Fruit fly (Drosophila melanogaster) S2 (cell line): Measurements from ENCODE around the gene CG8369.

ENCODE experiments used
- CG8478 ChIP-seq: fragments of >200 bp; optimal IDR thresholded peaks from 2 replicates; lab custom pipeline; 2018
- CTCF ChIP-seq, 2 experiments: fragments of >200 bp; optimal IDR thresholded peaks; 2 replicates each; lab custom pipeline; 2018

CG8369 gene

DNA sequence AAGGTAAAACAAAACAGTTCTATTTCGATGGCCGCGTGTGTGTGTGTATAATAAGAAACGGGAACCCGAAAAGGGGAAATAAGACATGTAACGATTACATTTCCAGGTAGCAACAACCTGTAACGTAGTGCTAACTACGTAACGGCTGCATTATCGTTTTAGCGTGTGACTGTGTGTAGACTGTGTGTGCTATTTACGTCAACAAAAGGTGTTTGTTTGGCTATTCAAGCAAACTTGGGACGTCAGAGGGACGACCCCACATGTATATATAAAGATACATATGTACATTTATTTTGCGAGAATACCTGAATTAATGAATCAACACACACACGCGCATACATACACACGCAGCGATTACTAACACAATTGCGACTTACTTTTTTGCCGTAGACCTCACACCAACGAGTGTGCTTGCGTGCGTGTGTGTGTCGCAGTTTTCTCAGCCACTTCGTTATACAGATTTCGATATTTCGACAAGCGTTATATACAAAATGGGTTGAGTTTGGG, 2.2 kb upstream of the CG8369 start:
- no peak for TF ChIP-seq CG8478 (lab: Kevin White, UChicago)
- TF ChIP-seq CTCF (optimal IDR thresholded peaks at IDR 0.05; lab: Kevin White, UChicago): no peak

DNA sequence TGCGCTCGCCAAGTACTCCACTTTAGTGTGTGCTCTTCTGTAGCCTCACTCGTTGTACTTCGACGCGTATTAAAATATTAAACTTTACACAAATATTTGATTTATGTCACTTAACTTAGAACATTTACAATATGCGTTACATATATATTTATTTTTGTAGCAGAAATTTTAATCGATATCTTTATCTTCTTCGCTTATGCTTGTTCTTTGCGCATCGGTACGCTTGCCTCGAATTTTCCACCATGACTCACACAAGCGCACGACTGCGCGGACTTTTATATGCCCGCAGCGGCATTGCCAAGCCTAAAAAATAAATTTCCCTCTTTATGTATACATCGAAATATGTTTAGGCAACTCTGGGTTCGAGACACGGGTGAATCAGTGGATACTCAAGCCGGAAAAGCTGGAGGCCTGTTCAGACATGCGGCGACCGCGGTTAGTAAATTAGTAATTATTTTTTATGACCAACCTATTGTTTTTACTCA, 1.3 kb upstream of the CG8369 start, which contains the start of gene aqz:
aqz (minus strand) TSS at position 255 of the 485 bp plus-strand sequence.
- TF ChIP-seq CG8478 (lab: Kevin White, UChicago) (no peak), CTCF (optimal IDR thresholded peaks at IDR 0.05; lab: Kevin White, UChicago) (peak; percentile 51 to 64)

DNA sequence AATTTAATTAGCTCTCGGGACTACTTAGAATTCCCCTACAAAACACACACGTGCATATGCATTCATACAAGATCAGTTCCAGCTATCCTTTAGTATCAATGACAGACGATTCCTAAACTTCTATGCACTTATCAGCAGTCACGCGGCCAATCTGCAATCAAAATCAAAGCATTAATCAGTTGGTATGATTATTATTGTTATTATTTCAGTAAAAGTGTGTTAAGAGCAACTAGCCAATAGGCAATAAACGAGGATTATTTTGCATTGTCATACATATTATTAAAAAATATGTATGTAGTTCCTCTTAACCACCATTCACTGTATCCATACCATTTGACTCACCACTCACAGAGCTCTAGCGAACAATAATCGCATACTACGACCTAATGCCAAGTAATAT, 1.1 kb downstream of the CG8369 start:
- TF ChIP-seq CG8478 (lab: Kevin White, UChicago) (no peak), CTCF (optimal IDR thresholded peaks at IDR 0.05; lab: Kevin White, UChicago) (no peak)

DNA sequence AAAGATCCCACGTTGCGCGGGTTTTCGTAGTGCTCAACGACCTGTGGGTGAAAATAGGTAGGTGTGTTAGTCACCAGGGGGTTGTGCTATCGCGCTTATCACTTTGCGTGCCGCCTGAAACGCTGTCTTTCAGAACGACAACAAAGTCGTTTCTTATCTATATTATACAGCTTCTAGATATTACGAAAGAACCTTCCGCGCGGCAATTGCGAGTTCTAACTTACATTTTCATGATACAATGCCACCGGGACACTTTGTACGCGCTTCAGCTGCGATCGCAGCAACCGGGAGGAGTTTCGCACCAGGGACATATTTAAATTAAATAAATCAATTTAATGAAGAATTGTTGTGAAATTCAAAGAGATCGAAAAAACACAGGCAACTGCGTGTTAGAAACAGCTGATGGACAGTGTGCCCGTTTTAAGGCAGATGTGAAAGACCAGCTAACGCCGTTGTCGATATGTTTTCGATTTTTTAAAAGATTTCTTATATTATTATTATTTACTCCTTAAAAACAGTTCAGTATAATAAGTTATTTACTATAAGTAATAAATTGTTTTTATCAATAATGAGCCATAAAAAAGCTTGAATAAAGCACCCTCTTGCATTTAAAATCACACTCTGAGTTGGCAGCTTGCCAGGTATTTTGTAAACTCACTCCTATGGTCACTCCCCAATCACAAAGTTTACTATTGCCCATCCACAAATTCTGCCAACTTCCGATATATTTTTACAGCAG, 2.1 kb downstream of the CG8369 start, which contains the start of the genes IscU and CG8379:
IscU (minus strand) TSS at position 417 of the 739 bp plus-strand sequence.
CG8379 (plus strand) TSS at position 651 of the 739 bp plus-strand sequence.
- TF ChIP-seq CTCF (optimal IDR thresholded peaks at IDR 0.05; lab: Kevin White, UChicago) (no peak), CG8478 (lab: Kevin White, UChicago) (no peak)

DNA sequence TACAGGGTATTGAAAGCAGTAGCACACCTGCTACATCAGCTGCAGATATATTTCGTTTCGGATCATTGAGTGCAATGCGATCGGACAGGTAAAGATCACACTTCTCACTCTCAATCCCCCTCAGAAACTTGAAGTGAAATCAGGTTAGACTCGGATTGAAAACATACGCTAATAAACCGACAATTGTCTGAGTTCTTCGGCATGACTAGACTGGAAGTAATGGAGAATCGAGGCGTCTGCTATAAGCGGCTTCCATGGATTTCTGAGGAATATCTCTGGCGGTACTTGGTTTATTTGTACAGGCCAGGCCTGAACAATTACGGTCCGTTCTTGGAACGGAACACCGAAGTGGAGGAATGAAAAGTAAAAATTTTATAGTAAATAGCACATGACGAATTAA, 19.2 kb downstream of the CG8369 start:
- no peak for TF ChIP-seq CG8478 (lab: Kevin White, UChicago)
- no peak for TF ChIP-seq CTCF (optimal IDR thresholded peaks at IDR 0.05; lab: Kevin White, UChicago)

DNA sequence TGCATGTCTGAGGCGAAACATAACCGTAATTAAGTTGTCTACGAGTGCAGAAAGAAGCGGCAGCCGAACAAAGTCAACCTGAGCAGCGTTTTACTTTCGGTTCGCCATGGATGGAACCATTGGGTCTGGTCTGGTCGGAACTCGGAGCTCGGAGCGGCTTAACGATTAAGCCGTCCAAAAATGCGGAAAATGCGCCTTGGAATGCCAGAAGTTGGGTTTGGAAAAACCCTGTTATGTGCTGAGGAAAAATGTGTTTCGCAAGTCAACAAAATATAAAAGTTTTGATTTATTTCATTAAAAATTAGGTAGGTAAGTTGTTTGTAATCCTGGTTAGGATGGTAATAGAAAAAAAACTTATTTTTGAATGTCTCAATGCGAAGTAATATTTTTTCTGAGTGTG, 19.7 kb downstream of the CG8369 start:
- no peak for TF ChIP-seq CG8478 (lab: Kevin White, UChicago)
- no peak for TF ChIP-seq CTCF (optimal IDR thresholded peaks at IDR 0.05; lab: Kevin White, UChicago)

DNA sequence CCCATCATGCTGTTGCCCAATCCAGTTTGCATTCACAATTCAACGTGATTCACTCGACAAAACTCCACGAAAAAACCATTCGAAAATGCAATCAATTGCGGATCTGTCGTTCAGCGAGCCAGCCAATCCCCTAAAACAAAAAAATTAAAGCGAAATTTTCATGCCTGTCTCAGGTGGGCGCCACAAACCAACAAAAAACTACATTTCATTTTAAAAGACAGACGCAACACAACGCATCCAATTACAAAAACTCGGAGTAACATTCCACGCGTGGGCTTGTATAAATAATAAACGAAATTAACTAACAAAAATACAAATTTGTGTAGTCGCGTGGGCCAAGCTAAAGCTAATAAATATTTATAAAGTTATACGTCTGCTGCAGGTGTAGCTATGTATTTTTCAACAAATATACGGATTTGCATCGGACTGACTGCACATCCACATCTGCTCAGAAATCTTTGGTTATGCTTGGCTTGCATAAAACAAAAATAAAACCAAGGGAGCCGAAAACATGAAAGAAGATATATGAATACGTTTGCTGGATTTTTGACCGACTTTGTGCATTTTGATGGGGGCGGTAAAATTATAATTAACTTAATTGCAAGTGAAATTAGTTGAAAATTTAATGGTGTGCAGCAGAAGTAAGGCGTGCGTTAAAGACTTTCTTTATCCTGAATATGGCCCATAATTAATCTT, 22.3 kb downstream of the CG8369 start:
- TF ChIP-seq CG8478 (lab: Kevin White, UChicago): no peak
- no peak for TF ChIP-seq CTCF (optimal IDR thresholded peaks at IDR 0.05; lab: Kevin White, UChicago)

DNA sequence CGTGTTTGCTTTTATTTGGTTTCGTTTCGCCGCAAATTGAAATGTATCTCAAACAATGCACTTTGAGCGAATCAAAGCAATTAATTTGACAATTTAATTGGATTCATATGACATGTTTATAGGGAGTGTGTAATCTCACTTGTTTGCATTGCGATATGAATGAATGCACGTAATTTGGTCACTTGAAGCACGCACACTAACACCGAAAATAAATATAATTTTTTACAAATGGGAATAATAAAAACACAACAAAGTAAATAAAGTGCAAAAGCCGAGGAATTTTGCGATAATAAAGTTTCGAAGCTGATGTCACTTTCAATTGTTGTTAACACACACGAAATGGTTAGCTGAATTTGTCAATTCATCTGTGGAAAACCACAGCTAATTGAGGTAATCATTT, 23.1 kb downstream of the CG8369 start:
- TF ChIP-seq CG8478 (lab: Kevin White, UChicago) (no peak), CTCF (optimal IDR thresholded peaks at IDR 0.05; lab: Kevin White, UChicago) (no peak)

DNA sequence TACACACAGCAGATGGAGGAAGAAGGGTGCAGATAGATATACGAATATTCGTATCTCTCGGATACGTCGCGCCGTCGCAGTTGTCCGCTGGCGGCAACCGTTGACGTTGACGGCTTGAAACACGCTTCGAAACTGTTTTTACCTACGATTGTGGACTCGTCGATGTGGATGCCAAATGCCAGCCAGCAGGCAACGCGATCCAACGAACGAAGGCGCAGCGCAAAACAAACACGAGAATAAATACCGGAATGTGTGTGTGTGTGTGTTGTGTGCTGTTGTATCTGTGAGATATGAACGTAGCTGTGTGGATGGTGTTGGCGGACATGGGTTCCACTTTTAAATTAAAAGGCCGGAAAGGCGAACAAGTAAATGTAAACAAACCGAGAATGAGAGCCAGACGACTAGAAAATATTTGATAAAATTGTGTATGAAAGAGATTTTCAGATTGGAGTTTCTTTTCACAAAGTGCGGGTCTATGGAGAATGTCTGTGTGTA, 24.4 kb downstream of the CG8369 start:
- TF ChIP-seq CTCF (optimal IDR thresholded peaks at IDR 0.05; lab: Kevin White, UChicago) (no peak), CG8478 (lab: Kevin White, UChicago) (no peak)

DNA sequence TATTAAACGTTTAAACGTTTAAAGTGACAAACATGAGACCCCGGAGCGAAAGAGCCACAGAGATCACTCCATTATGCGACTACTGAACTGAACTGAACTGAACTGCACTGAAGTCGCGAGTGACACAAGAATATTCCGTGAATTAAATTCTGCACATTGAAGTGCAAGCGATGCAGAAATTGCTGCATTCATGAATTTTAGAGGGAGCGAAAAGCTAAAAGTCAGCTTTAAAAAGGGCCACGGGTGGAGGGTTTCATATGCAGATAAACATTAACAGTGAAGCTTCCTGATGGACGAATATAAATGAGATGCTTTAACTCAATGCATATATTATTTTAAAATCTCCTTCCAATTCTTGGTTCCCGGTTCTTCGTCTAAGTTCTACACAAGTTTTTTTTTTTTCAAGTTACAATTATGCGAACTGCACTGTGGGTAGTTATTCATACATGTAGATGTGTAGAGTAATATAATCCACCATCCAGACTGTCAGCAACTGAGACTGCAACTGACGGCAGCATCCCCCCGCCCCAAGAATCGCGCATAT, 25.4 kb downstream of the CG8369 start:
- TF ChIP-seq CG8478 (lab: Kevin White, UChicago) (no peak), CTCF (optimal IDR thresholded peaks at IDR 0.05; lab: Kevin White, UChicago) (no peak)

DNA sequence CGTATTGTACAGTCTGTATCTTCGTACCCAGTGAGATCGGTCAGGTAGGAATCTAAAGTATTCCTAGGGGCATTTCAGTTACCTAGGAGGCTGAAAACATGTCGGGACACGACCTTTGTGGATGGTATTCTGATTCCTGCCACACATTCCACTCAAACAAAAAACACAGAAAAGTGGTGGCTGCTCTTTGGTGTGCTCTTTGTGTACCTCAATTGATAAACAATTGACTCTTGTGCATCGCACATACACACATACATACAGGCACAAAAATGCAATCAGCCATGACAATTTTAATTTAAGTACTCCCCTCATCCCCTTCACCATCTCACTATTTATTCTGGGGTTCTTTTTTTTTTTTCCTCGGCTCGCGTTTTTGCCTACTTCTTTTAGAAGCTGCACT, 26.4 kb downstream of the CG8369 start:
- TF ChIP-seq CG8478 (lab: Kevin White, UChicago): no peak
- no peak for TF ChIP-seq CTCF (optimal IDR thresholded peaks at IDR 0.05; lab: Kevin White, UChicago)

DNA sequence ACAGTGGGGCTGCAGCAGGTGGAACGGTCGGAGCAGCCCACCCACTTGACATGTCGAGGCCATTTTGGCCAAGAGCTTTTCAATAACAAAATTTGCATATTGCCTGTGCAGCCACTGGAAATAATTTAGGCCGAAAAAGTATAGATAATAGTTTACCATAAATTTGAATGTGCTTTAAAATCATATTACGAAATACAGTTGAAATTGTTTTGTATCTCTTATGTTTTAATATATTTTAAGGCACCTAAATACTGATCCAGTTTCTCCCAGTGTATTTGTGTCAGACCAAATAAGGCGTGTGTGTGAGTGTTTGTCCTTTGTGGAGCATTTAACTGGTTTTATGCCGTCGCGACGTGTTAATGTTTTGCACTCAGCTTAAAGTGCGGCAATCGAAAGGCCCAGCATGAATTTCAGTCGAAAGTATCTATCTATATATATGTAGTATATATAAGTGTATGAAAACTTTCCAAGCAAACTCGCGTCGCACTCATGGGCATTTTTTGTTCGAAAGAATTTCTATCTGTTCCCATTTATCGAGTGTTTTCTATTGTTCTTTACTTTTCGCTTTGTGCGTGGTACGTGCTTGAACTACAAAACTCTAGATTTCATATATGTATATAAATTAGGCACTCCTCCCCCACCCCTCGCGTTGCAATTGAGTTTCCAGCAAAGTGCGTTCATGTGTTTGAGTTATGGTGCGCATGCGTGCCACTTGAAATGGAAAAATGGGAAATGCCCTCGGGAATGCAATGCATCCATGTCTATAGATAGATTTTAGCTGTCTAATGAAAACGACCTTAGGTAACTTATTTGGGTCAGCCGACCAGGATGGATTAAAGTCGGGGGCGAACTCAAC, 27.8 kb downstream of the CG8369 start:
- TF ChIP-seq CTCF (optimal IDR thresholded peaks at IDR 0.05; lab: Kevin White, UChicago): no peak
- no peak for TF ChIP-seq CG8478 (lab: Kevin White, UChicago)

DNA sequence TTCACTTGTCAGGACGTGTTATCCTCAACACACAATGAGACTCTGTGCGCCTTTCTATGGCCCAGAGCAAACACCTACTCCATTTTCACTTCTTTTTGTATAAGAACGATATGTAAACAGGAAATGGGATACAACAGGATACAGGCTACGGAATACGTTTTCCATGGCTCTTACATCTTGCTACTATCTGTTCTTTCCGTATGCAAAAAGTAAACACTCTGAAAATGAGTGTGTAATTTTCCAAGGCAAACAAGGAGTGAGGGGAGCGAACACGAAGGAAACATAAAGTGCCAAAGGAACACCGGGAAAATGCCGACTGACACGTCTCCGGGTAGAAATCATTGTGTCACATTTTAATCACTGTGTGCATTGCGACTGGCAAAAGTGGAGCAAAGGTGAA, 28.8 kb downstream of the CG8369 start:
- no peak for TF ChIP-seq CG8478 (lab: Kevin White, UChicago)
- TF ChIP-seq CTCF (optimal IDR thresholded peaks at IDR 0.05; lab: Kevin White, UChicago): no peak

DNA sequence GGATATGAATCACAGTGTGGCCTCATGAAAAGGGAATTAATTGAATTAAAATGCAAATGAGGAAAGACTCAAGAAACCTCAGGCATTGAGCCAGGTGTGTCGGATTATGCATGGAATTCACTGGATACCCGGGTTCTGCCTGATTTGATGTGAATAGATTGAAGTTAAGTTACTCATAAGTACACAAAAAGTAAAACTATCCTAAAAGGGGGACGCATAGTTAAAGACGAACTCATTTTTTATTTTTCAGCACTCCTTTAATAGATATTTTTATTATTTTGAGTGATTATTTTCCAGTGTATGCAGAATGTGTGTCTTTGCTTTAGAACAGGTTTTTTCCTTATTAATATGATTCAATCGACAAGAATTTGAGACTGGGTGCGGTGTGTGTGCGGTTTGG, 31.4 kb downstream of the CG8369 start:
- no peak for TF ChIP-seq CG8478 (lab: Kevin White, UChicago)
- no peak for TF ChIP-seq CTCF (optimal IDR thresholded peaks at IDR 0.05; lab: Kevin White, UChicago)
